Worm (Caenorhabditis elegans): ENCODE results near the gene W07B8.4.

DNA sequence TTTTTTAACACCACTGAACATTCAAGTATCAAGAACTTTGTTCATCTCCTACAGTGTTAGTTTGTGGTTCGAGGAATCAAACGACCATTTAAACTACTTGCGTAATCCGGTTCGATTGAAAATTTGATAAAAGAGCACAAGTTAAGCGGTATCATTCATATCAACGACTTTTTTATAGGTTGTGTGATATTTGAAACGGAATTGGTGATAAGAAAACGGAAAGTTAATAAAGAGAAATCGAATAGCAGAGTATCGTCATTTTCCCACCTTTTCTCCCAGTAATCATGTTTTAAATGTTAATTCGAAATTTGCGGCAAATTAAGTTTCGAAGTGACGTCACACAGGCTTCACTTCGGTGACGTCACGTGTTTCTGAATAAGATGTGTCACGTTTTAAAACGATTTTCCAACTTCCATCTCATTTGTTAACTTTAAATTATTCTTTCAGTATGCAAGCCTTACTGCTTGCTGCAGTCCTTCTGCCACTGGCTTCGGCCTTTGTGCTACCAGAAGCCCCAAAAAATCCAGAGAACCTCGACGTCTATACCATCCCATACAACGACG, 44.6 kb upstream of the W07B8.4 start, which contains the start of gene T21H3.1:
- no peak for TF ChIP-seq mdl-1 (tag; optimal IDR thresholded peaks at IDR 0.05)
- TF ChIP-seq jun-1 (tag; optimal IDR thresholded peaks at IDR 0.05), result no peak
- no peak for TF ChIP-seq Y116A8C.19 (tag; optimal IDR thresholded peaks at IDR 0.05; ENCODE audit: borderline replicate concordance)
- no peak for TF ChIP-seq zag-1 (tag; optimal IDR thresholded peaks at IDR 0.05)
